Fruit fly (Drosophila melanogaster): Measurements from ENCODE around the gene Ser.
A peak's percentile ranks its signal among the peaks of the same experiment; 100 is the strongest.

- no peak for TF ChIP-seq CG12605 (GFP tag; IDR thresholded peaks at IDR 0.05)
- no peak for TF ChIP-seq CG8301 (tag; optimal IDR thresholded peaks at IDR 0.05)
- peak; percentile 59 for TF ChIP-seq CG17806 (tag; optimal IDR thresholded peaks at IDR 0.05)
- peak; percentile 52 for TF ChIP-seq EcR (GFP tag; optimal IDR thresholded peaks at IDR 0.05)
Measured at dm6 chr3R:27222013-27222673, 28.1 kb upstream of the Ser start.
